ENCODE assay signal across 1 fruit fly cellular context in genomic region chr3L:20395257-20395909, dm6.
A peak's percentile ranks its signal among the peaks of the same experiment; 100 is the strongest.
TF ChIP-seq lines count a peak whose summit lies in the region.

No protein-coding gene starts in this region.

TF ChIP-seq in whole organism, embryonic, 481 proteins besides CTCF, POLR2A, EP300 and RAD21 (continued from another document and continues in another):
- no peak for TF ChIP-seq hbn (GFP tag; IDR thresholded peaks at IDR 0.05; lab: Robert Waterston, UW; ENCODE audit: partially characterized antibody)
- TF ChIP-seq fu2 (GFP tag; optimal IDR thresholded peaks at IDR 0.05; lab: Kevin White, UChicago): peak; percentile 19
- peak; percentile 90 for TF ChIP-seq CG10543 (GFP tag; optimal IDR thresholded peaks at IDR 0.05; lab: Kevin White, UChicago)
- peak; percentile 13 for TF ChIP-seq CG10274 (GFP tag; optimal IDR thresholded peaks at IDR 0.05; lab: Kevin White, UChicago)
- no peak for TF ChIP-seq CG32767 (GFP tag; IDR thresholded peaks at IDR 0.05; lab: Robert Waterston, UW)
- no peak for TF ChIP-seq Six4 (GFP tag; optimal IDR thresholded peaks at IDR 0.05; lab: Kevin White, UChicago)
- TF ChIP-seq CkIIα-i1 (GFP tag; IDR thresholded peaks at IDR 0.05; lab: Robert Waterston, UW): no peak
- TF ChIP-seq CG13775 (GFP tag; optimal IDR thresholded peaks at IDR 0.05; lab: Kevin White, UChicago): peak; percentile 37
- TF ChIP-seq ATbp (GFP tag; optimal IDR thresholded peaks at IDR 0.05; lab: Kevin White, UChicago): no peak
- TF ChIP-seq ci (GFP tag; IDR thresholded peaks at IDR 0.05; lab: Robert Waterston, UW): no peak
- TF ChIP-seq tna (GFP tag; IDR thresholded peaks at IDR 0.05; lab: Robert Waterston, UW; ENCODE audit: partially characterized antibody): no peak
- TF ChIP-seq cad (GFP tag; optimal IDR thresholded peaks at IDR 0.05; lab: Kevin White, UChicago): no peak
- TF ChIP-seq CHES-1-like (GFP tag; optimal IDR thresholded peaks at IDR 0.05; lab: Kevin White, UChicago): no peak
- TF ChIP-seq Deaf1 (tag; optimal IDR thresholded peaks at IDR 0.05; lab: Kevin White, UChicago): peak; percentile 37
- no peak for TF ChIP-seq tin (GFP tag; optimal IDR thresholded peaks at IDR 0.05; lab: Kevin White, UChicago)
- TF ChIP-seq CG8281 (tag; optimal IDR thresholded peaks at IDR 0.05; lab: Kevin White, UChicago): peak; percentile 12
- peak; percentile 51 to 75 for TF ChIP-seq Pdp1 (GFP tag; optimal IDR thresholded peaks at IDR 0.05; lab: Kevin White, UChicago)
- no peak for TF ChIP-seq CG5245 (GFP tag; optimal IDR thresholded peaks at IDR 0.05; lab: Kevin White, UChicago)
- no peak for TF ChIP-seq Mes4 (GFP tag; optimal IDR thresholded peaks at IDR 0.05; lab: Kevin White, UChicago)
- peak; percentile 63 for TF ChIP-seq D19A (tag; optimal IDR thresholded peaks at IDR 0.05; lab: Kevin White, UChicago)
- peak; percentile 71 for TF ChIP-seq exex (tag; optimal IDR thresholded peaks at IDR 0.05; lab: Kevin White, UChicago)
- no peak for TF ChIP-seq CG14014 (GFP tag; IDR thresholded peaks at IDR 0.05; lab: Robert Waterston, UW)
- TF ChIP-seq grau (tag; optimal IDR thresholded peaks at IDR 0.05; lab: Kevin White, UChicago): peak; percentile 64
- peak; percentile 37 to 49 for TF ChIP-seq dpn (GFP tag; optimal IDR thresholded peaks at IDR 0.05; lab: Kevin White, UChicago)
- no peak for TF ChIP-seq hkb (optimal IDR thresholded peaks at IDR 0.05; lab: Kevin White, UChicago)
- TF ChIP-seq hkb (GFP tag; IDR thresholded peaks at IDR 0.05; lab: Robert Waterston, UW): no peak
- peak; percentile 73 for TF ChIP-seq CG12769 (tag; optimal IDR thresholded peaks at IDR 0.05; lab: Kevin White, UChicago)
- TF ChIP-seq BEAF-32 (GFP tag; optimal IDR thresholded peaks at IDR 0.05; lab: Kevin White, UChicago): no peak
- TF ChIP-seq Max (GFP tag; optimal IDR thresholded peaks at IDR 0.05; lab: Kevin White, UChicago): peak; percentile 47
- no peak for TF ChIP-seq CG12299 (tag; optimal IDR thresholded peaks at IDR 0.05; lab: Kevin White, UChicago)
- no peak for TF ChIP-seq CG6272 (GFP tag; IDR thresholded peaks at IDR 0.05; lab: Robert Waterston, UW)
- TF ChIP-seq Tbp (GFP tag; optimal IDR thresholded peaks at IDR 0.05; lab: Kevin White, UChicago): no peak
- TF ChIP-seq lmd (GFP tag; IDR thresholded peaks at IDR 0.05; lab: Robert Waterston, UW): no peak; the same call in 1 of the 2 replicates
- TF ChIP-seq CG16863 (GFP tag; optimal IDR thresholded peaks at IDR 0.05; lab: Kevin White, UChicago): no peak
- no peak for TF ChIP-seq ara (GFP tag; IDR thresholded peaks at IDR 0.05; lab: Robert Waterston, UW)
- TF ChIP-seq CG32532 (GFP tag; IDR thresholded peaks at IDR 0.05; lab: Robert Waterston, UW): peak; percentile 69
- peak; percentile 26 for TF ChIP-seq unpg (GFP tag; optimal IDR thresholded peaks at IDR 0.05; lab: Kevin White, UChicago)
- TF ChIP-seq CG1529 (GFP tag; optimal IDR thresholded peaks at IDR 0.05; lab: Kevin White, UChicago): no peak
- peak; percentile 14 for TF ChIP-seq CG18619 (GFP tag; optimal IDR thresholded peaks at IDR 0.05; lab: Kevin White, UChicago)
- 0 out of 2 replicates have a peak, but pooled peaks have one; percentile 21 for TF ChIP-seq bbx (GFP tag; IDR thresholded peaks at IDR 0.05; lab: Robert Waterston, UW; ENCODE audit: partially characterized antibody)
- no peak for TF ChIP-seq psq (GFP tag; optimal IDR thresholded peaks at IDR 0.05; lab: Kevin White, UChicago)
- peak; percentile 30 for TF ChIP-seq vfl (GFP tag; optimal IDR thresholded peaks at IDR 0.05; lab: Kevin White, UChicago)
- TF ChIP-seq CG4820 (GFP tag; optimal IDR thresholded peaks at IDR 0.05; lab: Kevin White, UChicago): peak; percentile 59
- TF ChIP-seq CG4282 (GFP tag; optimal IDR thresholded peaks at IDR 0.05; lab: Kevin White, UChicago): no peak
- TF ChIP-seq CG8944 (GFP tag; optimal IDR thresholded peaks at IDR 0.05; lab: Kevin White, UChicago): peak; percentile 8
- TF ChIP-seq amos (GFP tag; IDR thresholded peaks at IDR 0.05; lab: Robert Waterston, UW; ENCODE audit: partially characterized antibody): 0 out of 2 replicates have a peak, but pooled peaks have one; percentile 15
- TF ChIP-seq CG7786 (GFP tag; optimal IDR thresholded peaks at IDR 0.05; lab: Kevin White, UChicago): peak; percentile 45
- TF ChIP-seq CG15514 (GFP tag; optimal IDR thresholded peaks at IDR 0.05; lab: Kevin White, UChicago): peak; percentile 38
- no peak for TF ChIP-seq Jarid2 (GFP tag; optimal IDR thresholded peaks at IDR 0.05; lab: Kevin White, UChicago)
- TF ChIP-seq CG11456 (GFP tag; IDR thresholded peaks at IDR 0.05; lab: Robert Waterston, UW): no peak; the same call in 2 of the 3 replicates
- no peak for TF ChIP-seq HLHmδ (GFP tag; optimal IDR thresholded peaks at IDR 0.05; lab: Kevin White, UChicago)
- no peak for TF ChIP-seq CG2875 (GFP tag; optimal IDR thresholded peaks at IDR 0.05; lab: Kevin White, UChicago)
- TF ChIP-seq bsh (GFP tag; optimal IDR thresholded peaks at IDR 0.05; lab: Kevin White, UChicago): no peak
- no peak for TF ChIP-seq disco-r (GFP tag; optimal IDR thresholded peaks at IDR 0.05; lab: Kevin White, UChicago)
- TF ChIP-seq sc (optimal IDR thresholded peaks at IDR 0.05; lab: Kevin White, UChicago): no peak
- TF ChIP-seq sc (GFP tag; optimal IDR thresholded peaks at IDR 0.05; lab: Kevin White, UChicago): no peak
- TF ChIP-seq CG31388 (GFP tag; optimal IDR thresholded peaks at IDR 0.05; lab: Kevin White, UChicago): no peak
- no peak for TF ChIP-seq Sry-β (GFP tag; optimal IDR thresholded peaks at IDR 0.05; lab: Kevin White, UChicago)
- no peak for TF ChIP-seq CG33213 (GFP tag; optimal IDR thresholded peaks at IDR 0.05; lab: Kevin White, UChicago)
- peak; percentile 55 for TF ChIP-seq Adf1 (GFP tag; IDR thresholded peaks at IDR 0.05; lab: Robert Waterston, UW)
- TF ChIP-seq CG9437 (GFP tag; optimal IDR thresholded peaks at IDR 0.05; lab: Kevin White, UChicago): no peak
- peak; percentile 72 for TF ChIP-seq HmgZ (tag; optimal IDR thresholded peaks at IDR 0.05; lab: Kevin White, UChicago)
- no peak for TF ChIP-seq pros (GFP tag; optimal IDR thresholded peaks at IDR 0.05; lab: Kevin White, UChicago)
- TF ChIP-seq CG17359 (tag; optimal IDR thresholded peaks at IDR 0.05; lab: Kevin White, UChicago): no peak
- no peak for TF ChIP-seq abd-A (tag; optimal IDR thresholded peaks at IDR 0.05; lab: Kevin White, UChicago)
- peak; percentile 75 for TF ChIP-seq Rfx (GFP tag; IDR thresholded peaks at IDR 0.05; lab: Robert Waterston, UW)
- no peak for TF ChIP-seq Scr (GFP tag; IDR thresholded peaks at IDR 0.05; lab: Robert Waterston, UW; ENCODE audit: partially characterized antibody)
- TF ChIP-seq NK7.1 (GFP tag; optimal IDR thresholded peaks at IDR 0.05; lab: Kevin White, UChicago): no peak
- TF ChIP-seq CG18764 (GFP tag; optimal IDR thresholded peaks at IDR 0.05; lab: Kevin White, UChicago): no peak
- no peak for TF ChIP-seq CG13123 (GFP tag; optimal IDR thresholded peaks at IDR 0.05; lab: Kevin White, UChicago)
- TF ChIP-seq dmrt99B (tag; optimal IDR thresholded peaks at IDR 0.05; lab: Kevin White, UChicago): peak; percentile 31
- TF ChIP-seq CG8359 (GFP tag; optimal IDR thresholded peaks at IDR 0.05; lab: Kevin White, UChicago; ENCODE audit: borderline replicate concordance): no peak
- no peak for TF ChIP-seq schlank (tag; optimal IDR thresholded peaks at IDR 0.05; lab: Kevin White, UChicago)
- no peak for TF ChIP-seq Camta (GFP tag; optimal IDR thresholded peaks at IDR 0.05; lab: Kevin White, UChicago)
- peak; percentile 36 for TF ChIP-seq cg (GFP tag; optimal IDR thresholded peaks at IDR 0.05; lab: Kevin White, UChicago)
- no peak for TF ChIP-seq CG17568 (GFP tag; optimal IDR thresholded peaks at IDR 0.05; lab: Kevin White, UChicago)
- no peak for TF ChIP-seq Sin3A (optimal IDR thresholded peaks at IDR 0.05; lab: Kevin White, UChicago)
- TF ChIP-seq sisA (GFP tag; IDR thresholded peaks at IDR 0.05; lab: Robert Waterston, UW): 0 out of 2 replicates have a peak, but pooled peaks have one; percentile 15
- TF ChIP-seq Hr39 (optimal IDR thresholded peaks at IDR 0.05; lab: Kevin White, UChicago): no peak
- TF ChIP-seq HLH54F (GFP tag; optimal IDR thresholded peaks at IDR 0.05; lab: Kevin White, UChicago): peak; percentile 45
- TF ChIP-seq CG7372 (GFP tag; IDR thresholded peaks at IDR 0.05; lab: Robert Waterston, UW): no peak
- TF ChIP-seq CG10462 (GFP tag; optimal IDR thresholded peaks at IDR 0.05; lab: Kevin White, UChicago): no peak
- peak; percentile 38 for TF ChIP-seq CG9215 (GFP tag; IDR thresholded peaks at IDR 0.05; lab: Robert Waterston, UW)
- peak; percentile 9 for TF ChIP-seq phol (tag; optimal IDR thresholded peaks at IDR 0.05; lab: Kevin White, UChicago)
- no peak for TF ChIP-seq Dll (GFP tag; IDR thresholded peaks at IDR 0.05; lab: Robert Waterston, UW; ENCODE audit: partially characterized antibody)
- TF ChIP-seq sqz (GFP tag; optimal IDR thresholded peaks at IDR 0.05; lab: Kevin White, UChicago): no peak
- 0 out of 2 replicates have a peak, but pooled peaks have one; percentile 7 for TF ChIP-seq wdn (GFP tag; IDR thresholded peaks at IDR 0.05; lab: Robert Waterston, UW)
- TF ChIP-seq ab (GFP tag; optimal IDR thresholded peaks at IDR 0.05; lab: Kevin White, UChicago): peak; percentile 39
- peak; percentile 64 for TF ChIP-seq pho (GFP tag; optimal IDR thresholded peaks at IDR 0.05; lab: Kevin White, UChicago)
- no peak for TF ChIP-seq D (optimal IDR thresholded peaks at IDR 0.05; lab: Kevin White, UChicago)
- no peak for TF ChIP-seq D (GFP tag; optimal IDR thresholded peaks at IDR 0.05; lab: Kevin White, UChicago)
- no peak for TF ChIP-seq run (tag; optimal IDR thresholded peaks at IDR 0.05; lab: Kevin White, UChicago)
- no peak for TF ChIP-seq cato (GFP tag; optimal IDR thresholded peaks at IDR 0.05; lab: Kevin White, UChicago; ENCODE audit: borderline replicate concordance)
- TF ChIP-seq Eip74EF (GFP tag; optimal IDR thresholded peaks at IDR 0.05; lab: Kevin White, UChicago): no peak
- 0 out of 2 replicates have a peak, but pooled peaks have one; percentile 12 for TF ChIP-seq onecut (GFP tag; IDR thresholded peaks at IDR 0.05; lab: Robert Waterston, UW)
- TF ChIP-seq jing (GFP tag; optimal IDR thresholded peaks at IDR 0.05; lab: Kevin White, UChicago): no peak
- 0 out of 3 replicates have a peak, but pooled peaks have one; percentile 26 for TF ChIP-seq otp (GFP tag; IDR thresholded peaks at IDR 0.05; lab: Robert Waterston, UW)
- TF ChIP-seq CG3995 (GFP tag; optimal IDR thresholded peaks at IDR 0.05; lab: Kevin White, UChicago): peak; percentile 95
- TF ChIP-seq CG15696 (tag; optimal IDR thresholded peaks at IDR 0.05; lab: Kevin White, UChicago): no peak
- TF ChIP-seq CG4730 (GFP tag; IDR thresholded peaks at IDR 0.05; lab: Robert Waterston, UW): no peak
- TF ChIP-seq CG42726 (GFP tag; IDR thresholded peaks at IDR 0.05; lab: Robert Waterston, UW; ENCODE audit: partially characterized antibody): no peak
- TF ChIP-seq CG1024 (GFP tag; IDR thresholded peaks at IDR 0.05; lab: Robert Waterston, UW): no peak
- TF ChIP-seq CG17829 (tag; optimal IDR thresholded peaks at IDR 0.05; lab: Kevin White, UChicago): no peak
- TF ChIP-seq CG7987 (GFP tag; optimal IDR thresholded peaks at IDR 0.05; lab: Kevin White, UChicago): peak; percentile 44
- TF ChIP-seq CG4707 (GFP tag; optimal IDR thresholded peaks at IDR 0.05; lab: Kevin White, UChicago): no peak
- TF ChIP-seq Fer3 (tag; optimal IDR thresholded peaks at IDR 0.05; lab: Kevin White, UChicago): peak; percentile 31
- no peak for TF ChIP-seq Asciz (GFP tag; optimal IDR thresholded peaks at IDR 0.05; lab: Kevin White, UChicago)
- peak; percentile 46 for TF ChIP-seq caup (GFP tag; optimal IDR thresholded peaks at IDR 0.05; lab: Kevin White, UChicago; ENCODE audit: severe bottlenecking)
- TF ChIP-seq Bgb (GFP tag; IDR thresholded peaks at IDR 0.05; lab: Robert Waterston, UW; ENCODE audit: partially characterized antibody): no peak; the same call in 1 of the 2 replicates
- no peak for TF ChIP-seq MTF-1 (GFP tag; optimal IDR thresholded peaks at IDR 0.05; lab: Kevin White, UChicago; ENCODE audit: borderline replicate concordance)
- no peak for TF ChIP-seq Doc3 (GFP tag; IDR thresholded peaks at IDR 0.05; lab: Robert Waterston, UW; ENCODE audit: partially characterized antibody)
- no peak for TF ChIP-seq Blimp-1 (GFP tag; optimal IDR thresholded peaks at IDR 0.05; lab: Kevin White, UChicago)
- 0 out of 3 replicates have a peak, but pooled peaks have one; percentile 3 for TF ChIP-seq ken (GFP tag; IDR thresholded peaks at IDR 0.05; lab: Robert Waterston, UW)
- no peak for TF ChIP-seq twi (tag; optimal IDR thresholded peaks at IDR 0.05; lab: Kevin White, UChicago)
- TF ChIP-seq CG3847 (GFP tag; IDR thresholded peaks at IDR 0.05; lab: Robert Waterston, UW): no peak
- peak; percentile 63 for TF ChIP-seq mirr (GFP tag; optimal IDR thresholded peaks at IDR 0.05; lab: Kevin White, UChicago)
- no peak for TF ChIP-seq CG8478 (optimal IDR thresholded peaks at IDR 0.05; lab: Kevin White, UChicago)
- no peak for TF ChIP-seq pan (optimal IDR thresholded peaks at IDR 0.05; lab: Kevin White, UChicago)
- TF ChIP-seq pan (GFP tag; optimal IDR thresholded peaks at IDR 0.05 in 1 of 2, IDR thresholded peaks at IDR 0.05 in 1 of 2): peak in 1 of 2 experiments; percentile 31
- TF ChIP-seq CG11723 (GFP tag; optimal IDR thresholded peaks at IDR 0.05; lab: Kevin White, UChicago): no peak
- no peak for TF ChIP-seq dmrt11E (tag; optimal IDR thresholded peaks at IDR 0.05; lab: Kevin White, UChicago)
- no peak for TF ChIP-seq ro (GFP tag; IDR thresholded peaks at IDR 0.05; lab: Robert Waterston, UW)
- TF ChIP-seq CG11093 (GFP tag; IDR thresholded peaks at IDR 0.05; lab: Robert Waterston, UW): no peak
- peak; percentile 22 for TF ChIP-seq CG18262 (tag; optimal IDR thresholded peaks at IDR 0.05; lab: Kevin White, UChicago)
- TF ChIP-seq al (GFP tag; IDR thresholded peaks at IDR 0.05; lab: Robert Waterston, UW): peak; percentile 13; the same call in 1 of the 2 replicates
- peak; percentile 100 for TF ChIP-seq CG13894 (tag; optimal IDR thresholded peaks at IDR 0.05; lab: Kevin White, UChicago)
- TF ChIP-seq CG15269 (tag; optimal IDR thresholded peaks at IDR 0.05; lab: Kevin White, UChicago): peak; percentile 55
- TF ChIP-seq CG7556 (GFP tag; optimal IDR thresholded peaks at IDR 0.05; lab: Kevin White, UChicago): peak; percentile 51
- TF ChIP-seq CG7357 (GFP tag; IDR thresholded peaks at IDR 0.05; lab: Robert Waterston, UW): no peak
- no peak for TF ChIP-seq pb (GFP tag; optimal IDR thresholded peaks at IDR 0.05; lab: Kevin White, UChicago)
- 0 out of 2 replicates have a peak, but pooled peaks have one; percentile 34 for TF ChIP-seq CG6689 (GFP tag; IDR thresholded peaks at IDR 0.05; lab: Robert Waterston, UW)
- no peak for TF ChIP-seq CG11560 (tag; IDR thresholded peaks at IDR 0.05; lab: Robert Waterston, UW)
